Worm (Caenorhabditis elegans): ENCODE measurements around the gene C39B10.4.

DNA sequence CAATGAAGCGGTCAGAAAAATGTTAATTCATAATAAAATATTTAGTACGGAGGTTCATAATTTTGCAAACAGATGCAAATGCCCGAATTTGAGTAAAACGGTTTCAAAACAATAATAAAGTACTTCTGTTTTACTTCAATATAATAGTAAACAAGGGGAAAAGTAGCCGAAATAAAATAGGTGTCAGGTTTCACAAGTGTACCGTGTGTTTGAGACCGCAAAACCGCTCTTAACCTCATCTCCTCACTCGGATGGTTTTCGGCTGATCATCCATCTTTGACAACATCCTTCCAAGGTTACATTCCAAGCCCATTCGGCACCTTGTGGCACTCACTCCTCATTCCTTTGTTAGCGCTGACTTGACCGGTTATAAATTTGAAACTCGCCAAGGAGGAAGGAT, 7.4 kb upstream of the C39B10.4 start:
- TF ChIP-seq elt-3 (tag; optimal IDR thresholded peaks at IDR 0.05) (no peak), nhr-76 (tag; optimal IDR thresholded peaks at IDR 0.05) (no peak), blmp-1 (tag; optimal IDR thresholded peaks at IDR 0.05) (no peak)
